Worm (Caenorhabditis elegans) whole organism, L3 larva: ENCODE data around the gene B0462.4.

Source experiments
- ceh-16 ChIP-seq: sonication (generic microtip); optimal IDR thresholded peaks from 2 replicates; lab custom pipeline; 2017; ENCODE audit warnings: missing biosample characterization, missing genetic modification characterization
- fkh-10 ChIP-seq: sonication (generic microtip); optimal IDR thresholded peaks from 2 replicates; lab custom pipeline; 2017; ENCODE audit warnings: missing biosample characterization, missing genetic modification reagents, missing genetic modification characterization
- lin-15B ChIP-seq: fragments of 150-350 bp; optimal IDR thresholded peaks from 2 replicates; lab custom pipeline; 2014; ENCODE audit warnings: missing biosample characterization, missing genetic modification characterization
- pha-4 ChIP-seq: fragments of 150-350 bp; optimal IDR thresholded peaks from 2 replicates; lab custom pipeline; 2014; ENCODE audit warnings: missing biosample characterization, missing genetic modification reagents, missing genetic modification characterization
- unc-39 ChIP-seq: sonication (generic microtip); optimal IDR thresholded peaks from 4 replicates; lab custom pipeline; 2017; ENCODE audit warnings: missing biosample characterization, missing genetic modification characterization

ce11 chrV:18280778-18281177, 50.2 kb downstream of the B0462.4 start, which contains the start of gene Y51A2A.16:
- TF ChIP-seq unc-39 (tag; lab: Kevin White, UChicago), result no peak
- no peak for TF ChIP-seq fkh-10
- TF ChIP-seq lin-15B, result no peak
- no peak for TF ChIP-seq ceh-16 (tag; lab: Kevin White, UChicago)
- no peak for TF ChIP-seq pha-4 (tag; lab: Kevin White, UChicago)
